Worm (Caenorhabditis elegans): ENCODE data around the gene fbl-1.

- TF ChIP-seq unc-55 (GFP tag; optimal IDR thresholded peaks at IDR 0.05) (no peak), hlh-30 (tag; optimal IDR thresholded peaks at IDR 0.05; ENCODE audit: insufficient read depth) (no peak), nfya-1 (tag; optimal IDR thresholded peaks at IDR 0.05) (no peak), Y22D7AL.16 (tag; optimal IDR thresholded peaks at IDR 0.05) (no peak), C38D4.7 (GFP tag; optimal IDR thresholded peaks at IDR 0.05) (no peak), rnt-1 (tag; optimal IDR thresholded peaks at IDR 0.05) (no peak), fkh-10 (GFP tag; optimal IDR thresholded peaks at IDR 0.05) (no peak), ama-1 (optimal IDR thresholded peaks at IDR 0.05) (no peak), ceh-34 (tag; optimal IDR thresholded peaks at IDR 0.05) (no peak), nhr-11 (tag; optimal IDR thresholded peaks at IDR 0.05) (no peak), pros-1 (tag; optimal IDR thresholded peaks at IDR 0.05) (no peak)
These were observed 30.2 kb upstream of the fbl-1 start, which contains the start of gene C33A12.4 for ce11 chrIV:9510439-9510838.

Data from whole organism, late embryonic.